Worm (Caenorhabditis elegans): Measurements from ENCODE around the gene B0281.4.

DNA sequence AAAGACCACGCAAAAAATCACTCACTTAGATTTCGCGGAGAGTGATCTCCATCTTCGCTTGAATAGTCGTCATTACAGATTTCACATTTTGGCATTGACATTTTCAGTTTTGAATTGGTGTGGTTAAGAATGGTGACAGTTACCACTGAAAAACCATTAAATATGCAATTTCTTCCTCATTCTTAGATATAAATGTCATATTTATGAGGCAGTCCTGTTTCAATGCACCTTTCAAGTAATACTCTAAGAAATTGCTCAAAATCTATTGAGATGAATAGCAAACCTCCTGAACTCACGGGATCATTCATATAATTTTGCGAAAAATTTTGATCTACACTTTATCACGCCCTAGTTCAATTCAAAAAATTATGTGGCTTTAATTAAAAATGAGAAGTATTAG lies 6.6 kb downstream of the B0281.4 start, which contains the start of gene K09F6.7:
- no peak for TF ChIP-seq unc-62 (GFP tag; optimal IDR thresholded peaks at IDR 0.05)
- TF ChIP-seq bed-3 (GFP tag; optimal IDR thresholded peaks at IDR 0.05): no peak
- TF ChIP-seq snpc-4 (tag; optimal IDR thresholded peaks at IDR 0.05): no peak
- TF ChIP-seq lin-13 (tag; optimal IDR thresholded peaks at IDR 0.05): no peak
- TF ChIP-seq sptf-1 (tag; optimal IDR thresholded peaks at IDR 0.05): no peak
- no peak for TF ChIP-seq nhr-2 (tag; optimal IDR thresholded peaks at IDR 0.05)
- TF ChIP-seq lsy-2 (tag; optimal IDR thresholded peaks at IDR 0.05): no peak
